Fruit fly (Drosophila melanogaster) whole organism, wandering third instar larva: ENCODE results near the gene Mtr3.

Experiments used
- Abd-B ChIP-seq: fragments of >200 bp; optimal IDR thresholded peaks from 2 replicates; lab custom pipeline; 2017; ENCODE audit warnings: missing biosample characterization, missing genetic modification characterization
- CG32264 ChIP-seq: fragments of 200-800 bp; sonication (Bioruptor generic); optimal IDR thresholded peaks from 2 replicates; lab custom pipeline; 2016; ENCODE audit warnings: missing biosample characterization, missing genetic modification characterization
- CG9705 ChIP-seq: fragments of 200-800 bp; sonication (Bioruptor generic); optimal IDR thresholded peaks from 2 replicates; lab custom pipeline; 2018; ENCODE audit warnings: missing biosample characterization, mild to moderate bottlenecking, missing genetic modification characterization
- CrebA ChIP-seq: fragments of 200-800 bp; sonication (Bioruptor generic); optimal IDR thresholded peaks from 2 replicates; lab custom pipeline; 2016; ENCODE audit warnings: missing biosample characterization, mild to moderate bottlenecking, missing genetic modification characterization, borderline replicate concordance
- Dfd ChIP-seq: fragments of >200 bp; optimal IDR thresholded peaks from 2 replicates; lab custom pipeline; 2017; ENCODE audit warnings: missing biosample characterization, missing genetic modification characterization
- Dif ChIP-seq: fragments of 200-275, 200-300 bp; sonication (Bioruptor generic); optimal IDR thresholded peaks from 2 replicates; lab custom pipeline; 2018; ENCODE audit warnings: missing biosample characterization, missing genetic modification characterization; ENCODE audit not compliant: partially characterized antibody
- GATAd ChIP-seq: sonication (Bioruptor generic); optimal IDR thresholded peaks from 2 replicates; lab custom pipeline; 2016; ENCODE audit warnings: missing biosample characterization, missing genetic modification characterization
- HLH106 ChIP-seq: fragments of 200-800 bp; optimal IDR thresholded peaks from 3 replicates; lab custom pipeline; 2019; ENCODE audit warnings: missing biosample characterization, mild to moderate bottlenecking, missing genetic modification characterization, moderate library complexity
- Hnf4 ChIP-seq: fragments of 200-800 bp; sonication (Bioruptor generic); optimal IDR thresholded peaks from 2 replicates; lab custom pipeline; 2016; ENCODE audit warnings: missing biosample characterization, mild to moderate bottlenecking, missing genetic modification characterization
- Hr78 ChIP-seq: fragments of >200 bp; optimal IDR thresholded peaks from 2 replicates; lab custom pipeline; 2017; ENCODE audit warnings: missing biosample characterization, missing genetic modification characterization
- Hr83 ChIP-seq: fragments of 200-300 bp; sonication (Bioruptor generic); optimal IDR thresholded peaks from 2 replicates; lab custom pipeline; 2016; ENCODE audit warnings: missing biosample characterization, mild to moderate bottlenecking, missing genetic modification characterization, moderate library complexity; ENCODE audit not compliant: poor library complexity, severe bottlenecking
- Jra ChIP-seq: sonication (Bioruptor generic); optimal IDR thresholded peaks from 2 replicates; lab custom pipeline; 2016; ENCODE audit warnings: missing biosample characterization, missing genetic modification characterization
- Mio ChIP-seq: sonication (Bioruptor generic); optimal IDR thresholded peaks from 2 replicates; lab custom pipeline; 2016; ENCODE audit warnings: missing biosample characterization, missing genetic modification characterization
- Myc ChIP-seq: fragments of >200 bp; optimal IDR thresholded peaks from 2 replicates; lab custom pipeline; 2017
- N ChIP-seq: fragments of >200 bp; optimal IDR thresholded peaks from 2 replicates; lab custom pipeline; 2018; ENCODE audit warnings: missing biosample characterization, missing external identifiers, missing genetic modification characterization
- OdsH ChIP-seq: fragments of 200-800 bp; sonication (Bioruptor generic); optimal IDR thresholded peaks from 2 replicates; lab custom pipeline; 2016; ENCODE audit warnings: missing biosample characterization, mild to moderate bottlenecking, missing genetic modification characterization
- Rel ChIP-seq, 2 experiments: fragments of 200-800 bp; sonication (Bioruptor generic) in 1 of 2; optimal IDR thresholded peaks; 2 replicates in 1 of 2; 3 replicates in 1 of 2; lab custom pipeline; 2016 to 2019; ENCODE audit warnings: mild to moderate bottlenecking in 2 of 2, missing biosample characterization in 2 of 2, missing genetic modification characterization in 2 of 2, moderate library complexity in 1 of 2
- Sp1 ChIP-seq: fragments of 200-800 bp; sonication (Bioruptor generic); optimal IDR thresholded peaks from 3 replicates; lab custom pipeline; 2019; ENCODE audit warnings: missing biosample characterization, mild to moderate bottlenecking, missing genetic modification characterization, moderate library complexity
- Vsx2 ChIP-seq: fragments of 200-300, 225-300 bp; sonication (Bioruptor generic); optimal IDR thresholded peaks from 2 replicates; lab custom pipeline; 2018; ENCODE audit warnings: missing biosample characterization, missing genetic modification characterization; ENCODE audit not compliant: partially characterized antibody
- br ChIP-seq: fragments of 200-800 bp; sonication (Bioruptor generic); optimal IDR thresholded peaks from 2 replicates; lab custom pipeline; 2016; ENCODE audit warnings: missing biosample characterization, missing genetic modification characterization
- brk ChIP-seq: fragments of 200-800 bp; sonication (Bioruptor generic); optimal IDR thresholded peaks from 2 replicates; lab custom pipeline; 2016; ENCODE audit warnings: missing biosample characterization, mild to moderate bottlenecking, missing genetic modification characterization
- dl ChIP-seq, 2 experiments: fragments of 175-275, 200-275 bp in 1 of 2; fragments of 200-275 bp in 1 of 2; sonication (Bioruptor generic); optimal IDR thresholded peaks; lab custom pipeline; 2018; ENCODE audit warnings: mild to moderate bottlenecking in 2 of 2, missing biosample characterization in 2 of 2, missing genetic modification characterization in 2 of 2, moderate library complexity in 2 of 2; ENCODE audit not compliant: partially characterized antibody in 2 of 2, insufficient read depth in 1 of 2
- dmrt93B ChIP-seq: fragments of 200-800 bp; sonication (Bioruptor generic); optimal IDR thresholded peaks from 2 replicates; lab custom pipeline; 2018; ENCODE audit warnings: missing biosample characterization, mild to moderate bottlenecking, missing genetic modification characterization
- dsf ChIP-seq: sonication (Bioruptor generic); optimal IDR thresholded peaks from 2 replicates; lab custom pipeline; 2016; ENCODE audit warnings: missing biosample characterization, missing genetic modification characterization, borderline replicate concordance
- ey ChIP-seq: fragments of 200-800 bp; sonication (Bioruptor generic); optimal IDR thresholded peaks from 2 replicates; lab custom pipeline; 2016; ENCODE audit warnings: missing biosample characterization, missing genetic modification characterization
- foxo ChIP-seq, 2 experiments: fragments of 200-800 bp; sonication (Bioruptor generic); optimal IDR thresholded peaks; 2 replicates in 1 of 2; 3 replicates in 1 of 2; lab custom pipeline; 2016 to 2017; ENCODE audit warnings: missing biosample characterization in 2 of 2, missing genetic modification characterization in 2 of 2
- fru ChIP-seq: fragments of 200-800 bp; sonication (Bioruptor generic); optimal IDR thresholded peaks from 3 replicates; lab custom pipeline; 2016; ENCODE audit warnings: missing biosample characterization, mild to moderate bottlenecking, missing genetic modification characterization
- h ChIP-seq: fragments of 200-800 bp; sonication (Bioruptor generic); optimal IDR thresholded peaks from 3 replicates; lab custom pipeline; 2016; ENCODE audit warnings: missing biosample characterization, mild to moderate bottlenecking, missing genetic modification characterization
- jim ChIP-seq: fragments of 175-275, 200-325 bp; sonication (Bioruptor generic); optimal IDR thresholded peaks from 2 replicates; lab custom pipeline; 2016; ENCODE audit warnings: missing biosample characterization, mild to moderate bottlenecking, missing genetic modification characterization
- lola ChIP-seq: fragments of >200 bp; optimal IDR thresholded peaks from 2 replicates; lab custom pipeline; 2017; ENCODE audit warnings: missing biosample characterization, missing genetic modification characterization
- pan ChIP-seq: fragments of >200 bp; optimal IDR thresholded peaks from 2 replicates; lab custom pipeline; 2017
- psq ChIP-seq: fragments of 200-800 bp; sonication (Bioruptor generic); optimal IDR thresholded peaks from 3 replicates; lab custom pipeline; 2017; ENCODE audit warnings: missing biosample characterization, mild to moderate bottlenecking, missing genetic modification characterization, moderate library complexity
- rgr ChIP-seq: fragments of 200-800 bp; sonication (Bioruptor generic); optimal IDR thresholded peaks from 3 replicates; lab custom pipeline; 2016; ENCODE audit warnings: missing biosample characterization, mild to moderate bottlenecking, missing genetic modification characterization
- sage ChIP-seq: fragments of 200-800 bp; sonication (Bioruptor generic); optimal IDR thresholded peaks from 2 replicates; lab custom pipeline; 2016; ENCODE audit warnings: missing biosample characterization, mild to moderate bottlenecking, missing genetic modification characterization
- sv ChIP-seq: fragments of 200-800 bp; sonication (Bioruptor generic); optimal IDR thresholded peaks from 3 replicates; lab custom pipeline; 2016; ENCODE audit warnings: missing biosample characterization, missing genetic modification characterization
- tai ChIP-seq: sonication (Bioruptor generic); optimal IDR thresholded peaks from 2 replicates; lab custom pipeline; 2016; ENCODE audit warnings: missing biosample characterization, missing genetic modification characterization
- usp ChIP-seq: fragments of >200 bp; optimal IDR thresholded peaks from 2 replicates; lab custom pipeline; 2017; ENCODE audit warnings: missing biosample characterization, missing genetic modification characterization
- woc ChIP-seq: sonication (Bioruptor generic); optimal IDR thresholded peaks from 2 replicates; lab custom pipeline; 2016; ENCODE audit warnings: missing biosample characterization, mild to moderate bottlenecking, missing genetic modification characterization

Mtr3 gene

DNA sequence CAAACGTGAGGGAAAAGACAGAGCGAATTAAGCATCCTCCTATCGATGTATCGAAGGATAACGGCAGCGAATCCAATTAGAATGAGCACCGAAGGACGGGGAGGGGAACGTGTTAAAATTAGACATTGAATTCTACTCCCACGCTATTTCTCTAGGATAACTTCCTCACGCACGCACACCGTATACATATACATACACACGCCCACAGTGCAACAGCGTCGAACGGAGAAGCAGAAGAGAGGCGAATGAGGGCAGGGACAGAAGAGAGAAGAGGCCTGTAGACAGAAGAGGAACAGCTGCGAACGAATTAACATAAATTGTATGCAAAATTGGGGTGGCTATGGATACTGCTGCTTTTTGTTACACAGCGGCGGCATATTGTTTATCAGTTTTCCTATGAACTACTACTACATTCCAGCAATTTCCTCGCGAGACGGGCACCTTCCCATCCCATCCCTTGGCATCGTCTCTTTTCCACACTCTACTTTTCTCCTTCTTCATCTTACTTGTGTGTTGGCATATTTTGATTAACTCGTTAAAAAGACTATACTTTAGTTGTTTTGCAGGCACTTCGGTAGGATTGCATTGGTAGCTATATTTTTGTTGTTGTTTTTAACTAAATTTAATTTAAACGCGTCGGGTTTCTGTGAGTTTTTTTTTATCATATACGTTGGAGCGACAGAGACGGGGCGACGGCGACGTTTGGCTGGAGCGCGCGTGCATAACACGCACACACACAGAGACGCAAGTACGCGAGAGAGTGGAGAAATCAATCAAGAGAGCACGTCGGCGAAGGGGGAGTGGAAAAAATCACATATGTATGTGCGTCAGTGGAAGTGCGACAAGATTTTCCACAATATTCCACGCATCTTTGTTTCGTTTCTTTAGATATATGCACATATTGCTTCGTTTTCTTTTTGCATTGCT, 5.1 kb downstream of the Mtr3 start:
- TF ChIP-seq Dfd (GFP tag; lab: Kevin White, UChicago) (no peak), Sp1 (GFP tag; lab: Kevin White, UChicago) (no peak), Vsx2 (GFP tag; lab: Kevin White, UChicago) (no peak), CG32264 (no peak), N (peak; percentile 20), brk (GFP tag; lab: Kevin White, UChicago) (no peak), lola (GFP tag; lab: Kevin White, UChicago) (no peak), Hnf4 (no peak), Hr78 (GFP tag; lab: Kevin White, UChicago) (no peak), tai (GFP tag; lab: Kevin White, UChicago) (no peak), Dif (GFP tag; lab: Kevin White, UChicago) (peak; percentile 58), Abd-B (GFP tag; lab: Kevin White, UChicago) (no peak), Jra (no peak), usp (GFP tag; lab: Kevin White, UChicago) (no peak), woc (GFP tag; lab: Kevin White, UChicago) (peak; percentile 32), sv (GFP tag; lab: Kevin White, UChicago) (no peak), OdsH (GFP tag; lab: Kevin White, UChicago) (no peak), sage (no peak), dmrt93B (no peak), CG9705 (no peak), h (peak; percentile 75), Rel (GFP tag; optimal IDR thresholded peaks at IDR 0.05; lab: Kevin White, UChicago) (no peak), Rel (tag; optimal IDR thresholded peaks at IDR 0.05; lab: Kevin White, UChicago) (peak; percentile 86), foxo (GFP tag; optimal IDR thresholded peaks at IDR 0.05; lab: Kevin White, UChicago) (peak in 1 of 2 experiments; percentile 14), HLH106 (tag; lab: Kevin White, UChicago) (no peak), Hr83 (GFP tag; lab: Kevin White, UChicago) (no peak), Mio (GFP tag; lab: Kevin White, UChicago) (no peak), rgr (GFP tag; lab: Kevin White, UChicago) (no peak), Myc (lab: Kevin White, UChicago) (no peak), ey (no peak), pan (lab: Kevin White, UChicago) (no peak), CrebA (GFP tag; lab: Kevin White, UChicago) (no peak), dsf (GFP tag; lab: Kevin White, UChicago) (no peak), br (GFP tag; lab: Kevin White, UChicago) (no peak), jim (GFP tag; lab: Kevin White, UChicago) (no peak), GATAd (no peak), fru (GFP tag; lab: Kevin White, UChicago) (peak; percentile 17), dl (GFP tag; optimal IDR thresholded peaks at IDR 0.05; lab: Kevin White, UChicago; ENCODE audit: insufficient read depth in 1 of 2, partially characterized antibody in 2 of 2) (peak in 1 of 2 experiments; percentile 48), psq (GFP tag; lab: Kevin White, UChicago) (peak; percentile 11)

DNA sequence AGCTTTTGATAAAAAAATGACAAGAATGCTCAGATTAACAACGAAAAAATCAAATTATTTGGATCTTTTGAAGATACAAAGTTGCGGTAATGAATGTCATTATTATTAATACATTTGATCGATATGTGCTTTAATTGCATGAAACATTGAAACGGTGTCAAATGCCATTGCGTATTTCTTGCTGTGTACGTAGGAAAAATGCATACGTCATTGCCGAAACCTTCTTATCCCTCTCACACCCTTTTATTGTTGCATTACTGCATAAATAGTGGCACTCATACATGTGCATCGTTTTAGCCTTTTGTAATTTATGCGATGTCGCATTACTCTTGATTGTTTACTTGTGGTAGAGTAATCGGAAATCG, 5.8 kb downstream of the Mtr3 start:
- TF ChIP-seq brk (GFP tag; lab: Kevin White, UChicago) (no peak), Abd-B (GFP tag; lab: Kevin White, UChicago) (no peak), jim (GFP tag; lab: Kevin White, UChicago) (no peak), foxo (GFP tag; optimal IDR thresholded peaks at IDR 0.05; lab: Kevin White, UChicago) (no peak), tai (GFP tag; lab: Kevin White, UChicago) (no peak), ey (no peak), Sp1 (GFP tag; lab: Kevin White, UChicago) (no peak), HLH106 (tag; lab: Kevin White, UChicago) (no peak), N (no peak), lola (GFP tag; lab: Kevin White, UChicago) (no peak), Hr83 (GFP tag; lab: Kevin White, UChicago) (no peak), CG32264 (no peak), Vsx2 (GFP tag; lab: Kevin White, UChicago) (no peak)
